Worm (Caenorhabditis elegans): Measurements from ENCODE around the gene cyk-3.

Gene cyk-3

DNA sequence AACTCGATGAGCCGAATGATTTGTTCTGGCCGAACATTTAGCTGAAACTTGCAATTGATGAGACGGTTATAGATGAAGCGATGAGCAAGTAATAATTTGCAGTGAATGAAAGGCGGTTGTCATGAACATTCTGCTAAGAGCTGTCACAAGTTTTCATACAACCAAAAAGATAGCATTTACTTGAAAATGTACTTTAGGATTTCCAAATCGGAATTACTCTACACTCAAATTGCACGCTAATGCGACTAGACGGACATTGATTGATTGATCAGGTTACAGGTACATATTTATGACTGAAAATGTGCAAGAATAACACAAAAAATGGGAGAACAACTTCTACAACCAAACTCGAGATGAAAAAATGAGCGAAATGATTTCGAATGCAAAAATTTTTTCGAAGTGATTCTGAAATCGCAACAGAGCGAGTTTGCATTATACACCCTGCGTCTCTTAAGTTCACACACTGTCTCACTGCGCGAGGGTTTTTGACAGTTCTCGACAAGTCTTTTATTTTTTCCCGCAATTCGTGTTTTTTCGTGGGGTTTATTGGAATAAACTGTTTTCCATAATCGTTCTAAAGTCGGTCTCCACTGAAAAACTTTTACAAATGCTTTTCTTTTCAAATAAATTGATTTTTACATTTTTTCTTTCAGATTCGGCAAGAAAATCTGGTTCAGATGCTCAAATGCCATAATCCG lies at the start of gene cyk-3, which contains the start of gene npp-10:
cyk-3 (plus strand) TSS at position 648 of the 698 bp plus-strand sequence.
npp-10 (minus strand) TSS at position 51 of the 698 bp plus-strand sequence.
- no peak for TF ChIP-seq gmeb-2 (tag; optimal IDR thresholded peaks at IDR 0.05)
- TF ChIP-seq ceh-45 (GFP tag; IDR thresholded peaks at IDR 0.05): no peak
- TF ChIP-seq unc-55 (GFP tag; optimal IDR thresholded peaks at IDR 0.05): peak; percentile 64

DNA sequence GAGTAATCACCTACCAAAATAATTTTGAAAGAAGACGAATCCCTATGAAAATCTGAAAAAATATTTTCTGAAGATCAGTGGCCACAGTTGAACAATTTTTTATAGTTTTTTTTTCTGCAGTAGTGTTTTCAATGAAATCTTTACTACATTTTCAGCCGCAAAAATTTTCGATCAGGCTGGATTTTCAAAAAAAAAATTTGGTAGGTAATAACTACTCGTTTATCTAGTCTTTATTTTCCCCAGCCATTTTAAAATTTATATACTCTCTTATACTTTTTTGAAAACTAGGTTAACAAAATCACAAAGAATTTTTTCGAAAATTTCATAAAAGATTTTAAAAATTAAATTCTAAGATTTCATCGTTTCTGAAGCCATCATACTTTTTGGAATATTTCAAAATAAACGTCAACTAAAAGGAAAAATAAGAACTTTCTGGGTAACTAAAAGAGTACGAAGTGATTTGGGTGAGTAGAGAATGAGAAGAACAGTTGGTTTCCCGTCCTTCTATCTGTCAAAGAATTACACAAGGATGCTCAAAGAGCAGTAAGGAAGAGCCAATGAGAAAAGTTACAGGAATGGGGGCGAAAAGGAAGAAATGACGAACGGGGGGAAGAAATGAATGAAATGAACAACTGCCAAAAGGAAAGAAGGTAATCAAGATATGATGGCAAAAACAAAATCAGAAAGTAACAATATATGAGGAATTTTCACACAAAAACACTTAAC lies 44.8 kb upstream of the cyk-3 start, which contains the start of gene mlp-1:
mlp-1 (minus strand) TSS at position 51 of the 726 bp plus-strand sequence.
- no peak for TF ChIP-seq K09A11.1 (tag; optimal IDR thresholded peaks at IDR 0.05; ENCODE audit: insufficient read depth)
- no peak for TF ChIP-seq gmeb-2 (tag; optimal IDR thresholded peaks at IDR 0.05)
- TF ChIP-seq tbx-2 (tag; optimal IDR thresholded peaks at IDR 0.05): no peak
- no peak for TF ChIP-seq C08G9.2 (tag; optimal IDR thresholded peaks at IDR 0.05)
- no peak for TF ChIP-seq hlh-8 (tag; optimal IDR thresholded peaks at IDR 0.05)
- TF ChIP-seq ceh-24 (tag; optimal IDR thresholded peaks at IDR 0.05): no peak
- no peak for TF ChIP-seq nhr-232 (tag; optimal IDR thresholded peaks at IDR 0.05)
- no peak for TF ChIP-seq che-1 (tag; optimal IDR thresholded peaks at IDR 0.05)
- no peak for TF ChIP-seq pros-1 (tag; optimal IDR thresholded peaks at IDR 0.05)
- no peak for TF ChIP-seq dmd-4 (tag; optimal IDR thresholded peaks at IDR 0.05; ENCODE audit: borderline replicate concordance)
- TF ChIP-seq ceh-30 (tag; optimal IDR thresholded peaks at IDR 0.05): no peak
- TF ChIP-seq rnt-1 (tag; optimal IDR thresholded peaks at IDR 0.05): no peak
- TF ChIP-seq ceh-31 (tag; optimal IDR thresholded peaks at IDR 0.05): no peak

DNA sequence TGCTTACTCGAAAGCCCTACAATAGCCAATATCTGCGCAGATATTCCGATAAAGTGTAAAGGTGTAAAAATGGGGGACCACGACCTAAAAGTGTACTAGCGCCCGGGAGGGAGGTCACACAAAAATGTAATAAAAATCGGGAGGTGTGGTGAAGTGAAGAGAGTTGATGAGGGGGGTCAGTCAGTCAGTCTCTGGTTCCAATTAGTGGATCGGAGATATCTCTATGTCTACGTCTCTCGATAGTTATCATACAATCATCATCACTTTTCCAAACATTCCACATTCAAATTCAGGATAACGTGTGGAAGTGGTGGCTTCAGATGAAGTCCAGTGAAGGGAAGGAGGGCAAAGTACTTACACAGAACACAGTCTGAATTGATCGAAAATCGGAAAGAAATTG lies 43.9 kb upstream of the cyk-3 start:
- no peak for TF ChIP-seq ets-4 (tag; optimal IDR thresholded peaks at IDR 0.05)
- TF ChIP-seq hlh-8 (tag; optimal IDR thresholded peaks at IDR 0.05): peak; percentile 64
- peak; percentile 1 for TF ChIP-seq ref-2 (tag; optimal IDR thresholded peaks at IDR 0.05)
- no peak for TF ChIP-seq ceh-34 (tag; optimal IDR thresholded peaks at IDR 0.05)

DNA sequence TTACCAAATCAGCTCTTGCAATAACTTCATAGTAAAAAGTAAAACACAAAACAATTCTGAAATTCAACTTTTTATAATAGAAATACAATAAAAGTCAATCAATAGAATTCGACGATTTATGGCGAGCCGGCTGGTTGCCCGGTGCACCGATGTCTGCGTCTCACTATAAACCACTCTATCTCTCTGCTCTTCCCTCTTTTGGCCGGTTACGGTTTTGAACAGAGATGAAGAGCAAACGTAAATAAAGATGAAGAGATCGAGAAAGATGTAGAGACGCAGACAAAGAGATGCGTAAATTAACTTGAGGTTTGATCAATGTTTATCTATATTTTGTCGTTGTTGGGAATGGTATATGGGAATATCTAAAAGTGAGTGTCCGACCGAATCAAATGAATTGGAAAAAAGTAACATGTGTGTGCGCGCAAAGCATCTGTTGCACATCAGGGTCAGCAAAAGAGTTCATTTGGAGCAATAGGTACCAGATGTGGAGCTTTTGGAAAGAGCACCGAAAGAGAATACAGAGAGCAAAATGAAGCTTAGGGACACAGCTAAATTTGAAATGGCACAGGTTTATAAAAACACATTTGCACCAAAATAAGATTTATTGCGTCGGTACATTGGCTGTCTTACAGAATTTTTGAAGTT lies 39.6 kb upstream of the cyk-3 start:
- peak; percentile 82 for TF ChIP-seq pax-1 (tag; optimal IDR thresholded peaks at IDR 0.05)
- TF ChIP-seq hlh-8 (tag; optimal IDR thresholded peaks at IDR 0.05): peak; percentile 85
- TF ChIP-seq unc-55 (GFP tag; optimal IDR thresholded peaks at IDR 0.05): no peak

DNA sequence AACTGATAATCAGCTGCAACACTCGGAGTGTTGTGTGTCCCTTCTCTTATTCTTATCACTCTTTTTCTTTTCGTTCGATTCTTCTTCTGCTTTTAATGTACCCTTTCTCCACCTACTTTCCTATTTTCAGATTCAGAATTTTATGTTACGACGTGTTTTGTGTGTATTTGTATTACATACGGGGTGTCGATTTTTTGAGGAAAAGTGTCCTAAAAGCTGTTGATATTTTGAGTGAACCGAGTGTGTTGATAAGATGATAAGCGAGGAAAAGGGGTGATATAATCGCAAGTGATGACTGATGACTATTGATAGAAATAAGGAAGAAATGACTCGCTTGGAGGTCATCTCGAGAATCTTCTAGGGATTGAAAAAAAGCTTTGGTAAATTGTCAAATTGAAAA lies 38.6 kb upstream of the cyk-3 start:
- TF ChIP-seq elt-2 (tag; optimal IDR thresholded peaks at IDR 0.05) (peak; percentile 94), hlh-15 (tag; optimal IDR thresholded peaks at IDR 0.05) (no peak)

DNA sequence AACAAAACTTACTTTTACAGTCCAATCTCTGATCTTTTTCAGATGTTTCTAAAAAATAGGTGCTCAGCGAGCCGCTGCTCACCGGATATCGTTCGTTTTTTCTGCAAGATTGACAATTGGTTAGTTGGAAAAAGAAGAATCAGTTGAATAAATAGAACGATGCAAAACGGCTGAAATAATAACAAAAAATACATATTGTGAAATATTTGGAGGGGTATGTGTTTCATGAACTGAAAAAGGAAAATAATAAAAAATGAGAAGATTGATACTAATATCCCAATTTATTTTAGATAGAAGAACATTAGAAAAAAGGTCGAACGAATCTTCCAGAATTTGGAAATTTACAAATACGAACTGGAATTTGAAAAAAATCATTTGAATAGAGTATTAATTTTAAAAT lies 37.9 kb upstream of the cyk-3 start, which contains the start of gene frm-2:
frm-2 (minus strand) TSS at position 101 of the 400 bp plus-strand sequence.
- no peak for TF ChIP-seq ceh-45 (GFP tag; IDR thresholded peaks at IDR 0.05)

DNA sequence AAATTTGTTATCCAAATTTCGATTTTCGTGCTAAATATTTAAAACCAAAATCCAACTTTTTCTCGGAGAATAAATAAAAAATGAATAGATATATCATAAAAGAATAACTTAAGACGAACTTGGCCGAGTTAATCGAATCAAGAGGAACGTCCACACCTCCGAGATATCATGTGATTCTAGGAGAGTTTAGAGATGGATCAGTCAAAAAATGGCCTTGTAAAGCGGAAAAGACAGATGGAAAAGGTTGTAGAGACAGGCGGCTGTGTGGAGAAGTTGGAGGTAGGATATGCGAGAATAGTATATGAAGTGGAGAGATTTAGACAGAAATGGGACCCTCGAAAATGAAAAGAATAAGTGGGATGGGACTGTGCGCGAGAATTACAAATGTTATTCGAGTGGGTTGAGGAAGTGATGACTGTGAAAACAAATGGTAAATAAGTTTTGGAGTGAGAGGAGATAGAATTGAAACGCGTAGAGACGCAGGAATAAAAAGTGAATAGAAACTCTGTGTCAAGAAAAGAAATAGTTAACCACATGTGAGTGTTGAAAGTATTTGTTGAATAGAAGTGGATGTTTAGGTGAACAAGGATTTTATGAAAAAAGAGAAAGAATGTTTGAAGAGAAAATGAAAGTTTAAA lies 37.1 kb upstream of the cyk-3 start:
- no peak for TF ChIP-seq pat-9 (tag; optimal IDR thresholded peaks at IDR 0.05)
- TF ChIP-seq gmeb-2 (tag; optimal IDR thresholded peaks at IDR 0.05): no peak
- no peak for TF ChIP-seq tbx-7 (tag; optimal IDR thresholded peaks at IDR 0.05)
- peak; percentile 17 for TF ChIP-seq ceh-31 (tag; optimal IDR thresholded peaks at IDR 0.05)
- TF ChIP-seq mec-3 (tag; optimal IDR thresholded peaks at IDR 0.05; ENCODE audit: borderline replicate concordance): no peak
- no peak for TF ChIP-seq sox-4 (tag; optimal IDR thresholded peaks at IDR 0.05)
- peak; percentile 48 for TF ChIP-seq hlh-30 (tag; optimal IDR thresholded peaks at IDR 0.05; ENCODE audit: insufficient read depth)
- TF ChIP-seq C08G9.2 (tag; optimal IDR thresholded peaks at IDR 0.05): no peak

Data from whole organism, late embryonic.